Worm (Caenorhabditis elegans) whole organism, early embryonic: ENCODE results near the gene Y43F8B.3.

ENCODE experiments used
- B0310.2 ChIP-seq: sonication (generic microtip); optimal IDR thresholded peaks from 2 replicates; lab custom pipeline; 2016; ENCODE audit warnings: mild to moderate bottlenecking, missing genetic modification characterization, missing compliant biosample characterization
- aly-1 ChIP-seq: sonication (generic microtip); optimal IDR thresholded peaks from 2 replicates; lab custom pipeline; 2016; ENCODE audit warnings: missing genetic modification characterization, missing compliant biosample characterization
- ama-1 ChIP-seq: fragments of 150-350 bp; optimal IDR thresholded peaks from 2 replicates; lab custom pipeline; 2014
- ceh-36 ChIP-seq: sonication (generic microtip); optimal IDR thresholded peaks from 2 replicates; lab custom pipeline; 2016; ENCODE audit warnings: missing genetic modification characterization, inconsistent platforms, missing compliant biosample characterization
- hmbx-1 ChIP-seq: sonication (generic microtip); optimal IDR thresholded peaks from 2 replicates; lab custom pipeline; 2016; ENCODE audit warnings: mild to moderate bottlenecking, missing genetic modification characterization, missing compliant biosample characterization
- scrt-1 ChIP-seq: fragments of 200-800 bp; sonication (Bioruptor generic); IDR thresholded peaks from 2 replicates; pipeline ENCODE4 v1.3.6; 2022; ENCODE audit warnings: missing genetic modification characterization, missing compliant biosample characterization

DNA sequence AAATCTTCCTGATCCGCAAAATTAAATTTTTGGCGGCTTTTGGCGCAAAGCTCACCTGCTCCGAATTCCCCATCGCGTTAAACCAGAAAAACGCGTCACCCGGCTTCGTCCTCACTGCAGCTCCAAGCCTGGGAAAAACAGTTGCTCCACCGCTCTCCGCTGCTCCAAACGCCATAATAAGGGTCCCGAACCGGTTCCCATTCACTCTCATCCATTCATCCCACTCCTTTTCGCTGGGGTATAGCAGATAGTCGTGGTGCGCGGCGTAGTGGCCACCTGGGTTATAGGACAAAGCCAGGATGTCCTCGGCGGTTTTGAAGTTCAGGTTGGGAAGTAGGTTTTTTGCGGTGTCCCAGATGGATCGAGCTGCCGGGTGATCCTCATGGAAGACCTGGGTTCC, 8.0 kb downstream of the Y43F8B.3 start:
- no peak for TF ChIP-seq aly-1 (tag; lab: Kevin White, UChicago)
- no peak for TF ChIP-seq hmbx-1
- no peak for TF ChIP-seq scrt-1 (GFP tag; lab: Robert Waterston, UW)
- no peak for TF ChIP-seq ama-1
- no peak for TF ChIP-seq ceh-36 (tag; lab: Kevin White, UChicago)
- TF ChIP-seq B0310.2, result no peak
